Worm (Caenorhabditis elegans): ENCODE results near the gene T27E7.9.

ce11 chrIV:14534967-14535366 is 14.2 kb downstream of the T27E7.9 start, which contains the start of gene T27E7.4:
- no peak for TF ChIP-seq him-1 (tag; optimal IDR thresholded peaks at IDR 0.05)
- TF ChIP-seq dao-5 (tag; optimal IDR thresholded peaks at IDR 0.05), result no peak
- TF ChIP-seq W03F9.2 (tag; optimal IDR thresholded peaks at IDR 0.05), result no peak
